Worm (Caenorhabditis elegans): ENCODE measurements around the gene ife-3.

The ife-3 gene

DNA sequence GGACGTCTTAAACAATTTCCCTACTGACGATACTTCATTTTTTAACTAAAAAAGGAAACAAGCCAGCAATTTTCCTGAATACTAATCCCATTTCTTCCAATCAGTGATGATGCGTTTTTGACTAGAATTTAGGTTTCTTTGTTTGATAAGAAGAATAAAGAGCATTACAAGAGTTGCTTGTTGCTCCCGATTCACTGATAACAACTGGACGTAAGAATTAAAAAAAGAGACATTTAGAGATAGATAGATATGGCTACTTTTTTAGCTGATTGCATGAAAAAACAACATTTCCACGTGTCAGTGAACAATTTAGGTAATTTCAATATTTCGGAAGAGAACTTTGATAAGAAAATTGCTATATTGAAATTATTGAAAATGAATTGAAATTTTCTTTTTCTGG is 14.2 kb upstream of the ife-3 start:
- TF ChIP-seq nhr-76 (tag; optimal IDR thresholded peaks at IDR 0.05), result no peak
- TF ChIP-seq lsy-2 (tag; optimal IDR thresholded peaks at IDR 0.05), result no peak
- no peak for TF ChIP-seq sptf-1 (tag; optimal IDR thresholded peaks at IDR 0.05)
- no peak for TF ChIP-seq unc-62 (GFP tag; optimal IDR thresholded peaks at IDR 0.05)
- TF ChIP-seq elt-1 (tag; optimal IDR thresholded peaks at IDR 0.05; ENCODE audit: borderline replicate concordance, insufficient read depth), result no peak
- no peak for TF ChIP-seq ceh-43 (GFP tag; optimal IDR thresholded peaks at IDR 0.05)
- no peak for TF ChIP-seq blmp-1 (tag; optimal IDR thresholded peaks at IDR 0.05)
- no peak for TF ChIP-seq hlh-1 (tag; optimal IDR thresholded peaks at IDR 0.05)
- no peak for TF ChIP-seq nhr-28 (tag; optimal IDR thresholded peaks at IDR 0.05)
- TF ChIP-seq M03D4.4 (tag; optimal IDR thresholded peaks at IDR 0.05), result no peak
- no peak for TF ChIP-seq cnd-1 (tag; optimal IDR thresholded peaks at IDR 0.05)
- no peak for TF ChIP-seq lin-13 (tag; optimal IDR thresholded peaks at IDR 0.05)

DNA sequence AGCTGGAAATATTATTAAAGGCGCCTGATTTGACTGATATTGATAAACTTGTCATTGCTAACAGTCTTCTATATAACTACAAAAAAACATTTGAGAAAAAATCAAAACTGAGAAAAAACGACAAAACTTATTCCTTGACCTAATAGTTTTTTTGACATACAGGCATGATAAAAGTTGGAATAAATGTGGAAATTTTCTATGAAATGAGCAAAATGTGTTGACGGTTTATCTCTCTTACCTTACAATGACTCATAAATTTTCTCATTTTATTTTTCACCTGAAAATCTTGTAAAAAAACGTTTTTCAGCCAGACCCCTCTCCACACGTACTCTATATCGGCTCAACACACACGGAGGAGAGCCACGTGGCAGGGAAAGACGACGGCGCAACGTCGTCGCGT is 12.9 kb upstream of the ife-3 start, which contains the start of gene egl-8:
egl-8 (plus strand) TSS at position 301 of the 400 bp plus-strand sequence.
- no peak for TF ChIP-seq blmp-1 (tag; optimal IDR thresholded peaks at IDR 0.05)
- no peak for TF ChIP-seq bed-3 (GFP tag; optimal IDR thresholded peaks at IDR 0.05)
- TF ChIP-seq elt-1 (tag; optimal IDR thresholded peaks at IDR 0.05; ENCODE audit: borderline replicate concordance, insufficient read depth), result no peak
- no peak for TF ChIP-seq mls-2 (tag; optimal IDR thresholded peaks at IDR 0.05)
- TF ChIP-seq hlh-1 (tag; optimal IDR thresholded peaks at IDR 0.05), result no peak
- no peak for TF ChIP-seq mab-5 (tag; optimal IDR thresholded peaks at IDR 0.05)
- TF ChIP-seq ham-2 (GFP tag; optimal IDR thresholded peaks at IDR 0.05), result no peak
- TF ChIP-seq unc-39 (tag; optimal IDR thresholded peaks at IDR 0.05), result no peak
- no peak for TF ChIP-seq cnd-1 (tag; optimal IDR thresholded peaks at IDR 0.05)
- TF ChIP-seq unc-62 (GFP tag; optimal IDR thresholded peaks at IDR 0.05), result no peak
- TF ChIP-seq lin-13 (tag; optimal IDR thresholded peaks at IDR 0.05), result no peak
- no peak for TF ChIP-seq pha-4 (tag; optimal IDR thresholded peaks at IDR 0.05)
- TF ChIP-seq M03D4.4 (tag; optimal IDR thresholded peaks at IDR 0.05), result no peak
- TF ChIP-seq nhr-76 (tag; optimal IDR thresholded peaks at IDR 0.05), result no peak
- no peak for TF ChIP-seq sem-2 (GFP tag; optimal IDR thresholded peaks at IDR 0.05)
- TF ChIP-seq tbx-8 (GFP tag; optimal IDR thresholded peaks at IDR 0.05), result no peak
- TF ChIP-seq ceh-43 (GFP tag; optimal IDR thresholded peaks at IDR 0.05), result no peak
- TF ChIP-seq nhr-237 (tag; optimal IDR thresholded peaks at IDR 0.05), result no peak
- no peak for TF ChIP-seq flh-1 (GFP tag; optimal IDR thresholded peaks at IDR 0.05)
- no peak for TF ChIP-seq elt-3 (tag; optimal IDR thresholded peaks at IDR 0.05)

DNA sequence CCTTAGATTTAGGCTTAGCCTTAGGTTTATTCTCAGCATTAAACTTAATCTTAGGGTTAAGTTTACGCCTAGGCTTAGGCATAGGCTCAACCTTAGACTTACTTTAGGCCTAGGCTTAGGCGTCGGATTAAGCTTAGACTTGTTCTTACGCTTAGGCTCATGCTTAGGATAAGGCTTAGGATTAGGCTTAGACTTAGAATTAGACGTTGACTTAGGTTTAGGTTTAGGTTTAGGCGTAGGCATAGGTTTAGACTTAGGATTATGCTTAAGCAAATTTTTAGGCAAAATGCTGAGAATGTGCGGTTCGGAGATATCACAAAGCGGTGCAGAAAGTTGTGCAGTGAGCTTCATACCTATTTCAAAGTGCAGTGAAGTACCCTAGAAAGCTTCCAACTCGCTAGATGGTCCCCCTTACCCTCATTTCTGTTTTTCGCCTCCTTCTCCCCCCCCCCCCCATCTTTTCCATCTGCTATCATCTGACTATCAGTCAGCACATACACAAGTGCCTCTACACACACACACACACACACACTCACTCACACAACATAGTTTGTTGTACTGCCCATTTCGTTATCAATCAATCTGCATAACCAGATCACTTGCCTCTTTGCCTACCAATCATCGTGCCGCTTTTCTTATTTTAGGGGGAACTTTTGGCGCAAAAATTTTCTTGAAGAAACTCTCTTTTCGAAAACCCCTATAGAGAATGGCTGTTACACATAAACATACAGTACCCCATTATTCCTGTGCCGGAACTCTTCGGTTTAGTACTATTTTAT is 8.6 kb upstream of the ife-3 start:
- TF ChIP-seq mep-1 (tag; optimal IDR thresholded peaks at IDR 0.05) (no peak), sptf-1 (tag; optimal IDR thresholded peaks at IDR 0.05) (peak; percentile 40)

DNA sequence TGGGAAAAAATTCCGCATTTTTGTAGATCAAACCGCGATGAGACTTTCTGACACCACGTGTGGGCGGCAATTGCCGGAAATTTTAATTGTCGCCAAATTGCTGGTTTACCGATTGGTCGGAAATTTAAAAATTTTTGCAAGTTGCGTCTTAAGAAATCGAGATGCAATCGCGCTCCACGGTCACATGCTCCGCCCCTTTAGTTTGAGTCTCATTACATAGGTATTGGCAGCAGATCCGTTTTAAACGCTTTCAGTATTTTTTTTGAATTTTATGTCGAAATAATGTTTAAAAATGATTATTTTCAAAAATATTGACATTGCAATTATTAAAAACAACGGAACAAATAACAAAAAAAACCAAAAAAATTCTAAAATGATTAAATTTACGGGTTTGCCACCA is 4.1 kb upstream of the ife-3 start:
- no peak for TF ChIP-seq zip-8 (tag; optimal IDR thresholded peaks at IDR 0.05)
- no peak for TF ChIP-seq lin-32 (GFP tag; optimal IDR thresholded peaks at IDR 0.05)
- no peak for TF ChIP-seq hlh-1 (tag; optimal IDR thresholded peaks at IDR 0.05)
- no peak for TF ChIP-seq flh-1 (GFP tag; optimal IDR thresholded peaks at IDR 0.05)
- no peak for TF ChIP-seq mab-5 (tag; optimal IDR thresholded peaks at IDR 0.05)
- no peak for TF ChIP-seq ceh-43 (GFP tag; optimal IDR thresholded peaks at IDR 0.05)
- TF ChIP-seq nhr-76 (tag; optimal IDR thresholded peaks at IDR 0.05), result no peak
- no peak for TF ChIP-seq drap-1 (GFP tag; optimal IDR thresholded peaks at IDR 0.05)
- no peak for TF ChIP-seq snpc-4 (tag; optimal IDR thresholded peaks at IDR 0.05)
- no peak for TF ChIP-seq nhr-12 (tag; optimal IDR thresholded peaks at IDR 0.05)
- no peak for TF ChIP-seq ham-2 (GFP tag; optimal IDR thresholded peaks at IDR 0.05)
- TF ChIP-seq unc-120 (tag; optimal IDR thresholded peaks at IDR 0.05; ENCODE audit: poor library complexity, severe bottlenecking), result no peak
- no peak for TF ChIP-seq elt-3 (tag; optimal IDR thresholded peaks at IDR 0.05)
- TF ChIP-seq ceh-39 (tag; optimal IDR thresholded peaks at IDR 0.05), result no peak
- TF ChIP-seq elt-1 (tag; optimal IDR thresholded peaks at IDR 0.05; ENCODE audit: borderline replicate concordance, insufficient read depth), result no peak
- TF ChIP-seq bed-3 (GFP tag; optimal IDR thresholded peaks at IDR 0.05), result no peak
- TF ChIP-seq blmp-1 (tag; optimal IDR thresholded peaks at IDR 0.05), result no peak

DNA sequence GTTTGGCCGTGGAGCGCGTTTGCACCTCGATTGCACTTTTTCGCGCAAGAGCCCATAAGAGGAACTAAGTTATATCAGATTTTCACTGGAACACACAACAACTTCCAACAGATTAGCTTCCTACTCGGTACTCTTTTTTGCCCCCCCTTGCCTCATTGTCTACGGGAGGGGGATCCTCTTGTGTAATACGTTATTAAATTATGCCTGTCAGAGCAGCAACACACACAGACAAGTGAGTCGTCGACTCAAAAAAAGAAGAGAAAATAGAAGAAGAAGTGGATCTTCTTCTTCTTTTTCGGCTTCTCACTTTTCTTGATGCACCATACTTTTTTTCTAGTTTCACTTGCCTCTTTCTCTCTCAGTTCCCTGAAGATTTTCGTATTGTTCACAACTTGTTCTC is 3.5 kb upstream of the ife-3 start:
- TF ChIP-seq ces-1 (GFP tag; optimal IDR thresholded peaks at IDR 0.05) (peak; percentile 68), nhr-237 (tag; optimal IDR thresholded peaks at IDR 0.05) (no peak), drap-1 (GFP tag; optimal IDR thresholded peaks at IDR 0.05) (no peak), cnd-1 (tag; optimal IDR thresholded peaks at IDR 0.05) (no peak), mep-1 (tag; optimal IDR thresholded peaks at IDR 0.05) (no peak), lsy-2 (tag; optimal IDR thresholded peaks at IDR 0.05) (no peak)
